Fruit fly (Drosophila melanogaster) whole organism, embryonic: ENCODE measurements around the gene Hmr.

Source experiments
- CG10147 ChIP-seq: fragments of 200-800 bp; sonication (Bioruptor generic); optimal IDR thresholded peaks from 2 replicates; lab custom pipeline; 2019; ENCODE audit warnings: missing biosample characterization, mild to moderate bottlenecking, missing genetic modification characterization, moderate library complexity
- CG11247 ChIP-seq: fragments of 200-800 bp; sonication (Bioruptor generic); IDR thresholded peaks from 2 replicates; pipeline ENCODE4 v1.3.6; 2022; ENCODE audit warnings: missing biosample characterization, missing genetic modification characterization
- CG12104 ChIP-seq: fragments of 200-800 bp; sonication (Bioruptor generic); optimal IDR thresholded peaks from 3 replicates; lab custom pipeline; 2016; ENCODE audit warnings: missing biosample characterization, missing genetic modification characterization
- CG12659 ChIP-seq: fragments of 200-800 bp; sonication (Bioruptor generic); optimal IDR thresholded peaks from 3 replicates; lab custom pipeline; 2017; ENCODE audit warnings: mild to moderate bottlenecking, missing biosample characterization, missing genetic modification reagents, missing genetic modification characterization
- CG12769 ChIP-seq: fragments of 200-800 bp; sonication (Bioruptor generic); optimal IDR thresholded peaks from 2 replicates; lab custom pipeline; 2019; ENCODE audit warnings: missing biosample characterization, mild to moderate bottlenecking, missing genetic modification characterization, moderate library complexity
- CG16863 ChIP-seq: fragments of 200-800 bp; sonication (Bioruptor generic); optimal IDR thresholded peaks from 3 replicates; lab custom pipeline; 2016; ENCODE audit warnings: missing biosample characterization, missing genetic modification characterization
- CG17328 ChIP-seq: fragments of 200-800 bp; sonication (Bioruptor generic); IDR thresholded peaks from 2 replicates; pipeline ENCODE4 v1.3.6; 2022; ENCODE audit warnings: missing biosample characterization, missing genetic modification characterization
- CG17829 ChIP-seq: fragments of 200-800 bp; optimal IDR thresholded peaks from 2 replicates; lab custom pipeline; 2019; ENCODE audit warnings: missing biosample characterization, mild to moderate bottlenecking, missing genetic modification characterization, moderate library complexity
- CG30020 ChIP-seq: fragments of 200-800 bp; optimal IDR thresholded peaks from 2 replicates; lab custom pipeline; 2019; ENCODE audit warnings: missing biosample characterization, mild to moderate bottlenecking, missing genetic modification characterization, moderate library complexity
- CG32767 ChIP-seq: fragments of 200-800 bp; sonication (Bioruptor generic); IDR thresholded peaks from 2 replicates; pipeline ENCODE4 v1.3.6; 2022; ENCODE audit warnings: missing biosample characterization, missing genetic modification characterization
- CG33213 ChIP-seq: fragments of 200-800 bp; sonication (Bioruptor generic); optimal IDR thresholded peaks from 3 replicates; lab custom pipeline; 2016; ENCODE audit warnings: missing biosample characterization, missing genetic modification characterization
- CG34376 ChIP-seq: fragments of 200-800 bp; sonication (Bioruptor generic); optimal IDR thresholded peaks from 2 replicates; lab custom pipeline; 2018; ENCODE audit warnings: missing biosample characterization, mild to moderate bottlenecking, missing genetic modification characterization
- CG4282 ChIP-seq: fragments of 200-800 bp; sonication (Bioruptor generic); optimal IDR thresholded peaks from 2 replicates; lab custom pipeline; 2016; ENCODE audit warnings: missing biosample characterization, missing genetic modification characterization
- CG6272 ChIP-seq: fragments of 200-800 bp; sonication (Bioruptor generic); IDR thresholded peaks from 2 replicates; pipeline ENCODE4 v1.3.6; 2022; ENCODE audit warnings: missing biosample characterization, missing genetic modification characterization
- CG6791 ChIP-seq: fragments of 200-800 bp; sonication (Bioruptor generic); IDR thresholded peaks from 3 replicates; pipeline ENCODE4 v1.3.6; 2022; ENCODE audit warnings: missing biosample characterization, missing genetic modification characterization; ENCODE audit not compliant: partially characterized antibody
- CG7357 ChIP-seq: fragments of 200-800 bp; sonication (Bioruptor generic); IDR thresholded peaks from 3 replicates; pipeline ENCODE4 v1.3.6; 2022; ENCODE audit warnings: missing biosample characterization, missing genetic modification characterization
- CG7963 ChIP-seq: fragments of 200-800 bp; sonication (Bioruptor generic); IDR thresholded peaks from 3 replicates; pipeline ENCODE4 v1.3.6; 2022; ENCODE audit warnings: missing biosample characterization, missing genetic modification characterization; ENCODE audit not compliant: partially characterized antibody
- CG8359 ChIP-seq: fragments of 200-800 bp; sonication (Bioruptor generic); optimal IDR thresholded peaks from 2 replicates; lab custom pipeline; 2017; ENCODE audit warnings: missing biosample characterization, mild to moderate bottlenecking, missing genetic modification characterization, borderline replicate concordance
- CG8478 ChIP-seq: fragments of >200 bp; optimal IDR thresholded peaks from 2 replicates; lab custom pipeline; 2018
- D ChIP-seq, 2 experiments: fragments of 200-800 bp in 1 of 2; fragments of >200 bp in 1 of 2; sonication (Bioruptor generic) in 1 of 2; optimal IDR thresholded peaks; 2 replicates in 1 of 2; 3 replicates in 1 of 2; lab custom pipeline; 2017; ENCODE audit warnings: mild to moderate bottlenecking in 1 of 2, missing biosample characterization in 1 of 2, missing genetic modification characterization in 1 of 2, missing genetic modification reagents in 1 of 2
- D19B ChIP-seq: fragments of 200-800 bp; sonication (Bioruptor generic); optimal IDR thresholded peaks from 2 replicates; lab custom pipeline; 2017; ENCODE audit warnings: missing biosample characterization, mild to moderate bottlenecking, missing genetic modification characterization
- E2f2 ChIP-seq: fragments of 200-800 bp; sonication (Bioruptor generic); IDR thresholded peaks from 2 replicates; pipeline ENCODE4 v1.3.6; 2022; ENCODE audit warnings: missing biosample characterization, missing genetic modification characterization
- GATAe ChIP-seq: fragments of 200-800 bp; sonication (Bioruptor generic); conservative IDR thresholded peaks from 2 replicates; pipeline ENCODE4 v1.3.6; 2022; ENCODE audit warnings: missing biosample characterization, missing genetic modification characterization
- H2.0 ChIP-seq: fragments of 200-800 bp; sonication (Bioruptor generic); IDR thresholded peaks from 2 replicates; pipeline ENCODE4 v1.3.6; 2022; ENCODE audit warnings: missing biosample characterization, missing genetic modification characterization
- Hey ChIP-seq: fragments of 200-800 bp; sonication (Bioruptor generic); optimal IDR thresholded peaks from 3 replicates; lab custom pipeline; 2018; ENCODE audit warnings: missing biosample characterization, mild to moderate bottlenecking, missing genetic modification characterization
- HmgD ChIP-seq: fragments of 200-800 bp; sonication (Bioruptor generic); optimal IDR thresholded peaks from 3 replicates; lab custom pipeline; 2016; ENCODE audit warnings: missing biosample characterization, missing genetic modification characterization
- HmgZ ChIP-seq: fragments of 200-800 bp; sonication (Bioruptor generic); optimal IDR thresholded peaks from 2 replicates; lab custom pipeline; 2018; ENCODE audit warnings: missing biosample characterization, mild to moderate bottlenecking, missing genetic modification characterization
- NFAT ChIP-seq: fragments of 200-800 bp; sonication (Bioruptor generic); IDR thresholded peaks from 2 replicates; pipeline ENCODE4 v1.3.6; 2022; ENCODE audit warnings: missing biosample characterization, missing genetic modification characterization
- PHDP ChIP-seq: fragments of 200-800 bp; sonication (Bioruptor generic); optimal IDR thresholded peaks from 3 replicates; lab custom pipeline; 2018; ENCODE audit warnings: missing biosample characterization, mild to moderate bottlenecking, missing genetic modification characterization, moderate library complexity
- Rfx ChIP-seq: fragments of 200-800 bp; sonication (Bioruptor generic); IDR thresholded peaks from 2 replicates; pipeline ENCODE4 v1.3.6; 2022; ENCODE audit warnings: missing biosample characterization, missing genetic modification characterization
- Side ChIP-seq: fragments of 200-800 bp; sonication (Bioruptor generic); optimal IDR thresholded peaks from 2 replicates; lab custom pipeline; 2016; ENCODE audit warnings: missing biosample characterization, missing genetic modification characterization
- Trl ChIP-seq, 3 experiments: fragments of >200 bp in 2 of 3; fragments of 200-800 bp in 1 of 3; sonication (Bioruptor generic) in 1 of 3; optimal IDR thresholded peaks; 2 replicates in 1 of 3; 3 replicates in 2 of 3; lab custom pipeline; 2016 to 2017; ENCODE audit warnings: missing biosample characterization in 1 of 3, missing genetic modification characterization in 1 of 3
- ap ChIP-seq: fragments of 200-800 bp; sonication (Bioruptor generic); IDR thresholded peaks from 2 replicates; pipeline ENCODE4 v1.3.6; 2022; ENCODE audit warnings: missing biosample characterization, missing genetic modification characterization
- bcd ChIP-seq: fragments of 200-800 bp; sonication (Bioruptor generic); optimal IDR thresholded peaks from 2 replicates; lab custom pipeline; 2017; ENCODE audit warnings: missing biosample characterization, mild to moderate bottlenecking, missing genetic modification characterization
- croc ChIP-seq: fragments of 200-800 bp; sonication (Bioruptor generic); conservative IDR thresholded peaks from 3 replicates; pipeline ENCODE4 v1.3.6; 2022; ENCODE audit warnings: missing biosample characterization, missing genetic modification characterization
- emc ChIP-seq: fragments of 200-800 bp; sonication (Bioruptor generic); optimal IDR thresholded peaks from 2 replicates; lab custom pipeline; 2016; ENCODE audit warnings: missing biosample characterization, missing genetic modification characterization
- en ChIP-seq: fragments of 200-800 bp; sonication (Bioruptor generic); optimal IDR thresholded peaks from 2 replicates; lab custom pipeline; 2016; ENCODE audit warnings: missing biosample characterization, missing genetic modification characterization
- eve ChIP-seq, 2 experiments: fragments of >200 bp; optimal IDR thresholded peaks; 2 replicates each; lab custom pipeline; 2017; ENCODE audit warnings: missing biosample characterization in 2 of 2, missing genetic modification characterization in 2 of 2
- exex ChIP-seq: fragments of 200-800 bp; sonication (Bioruptor generic); optimal IDR thresholded peaks from 4 replicates; lab custom pipeline; 2018; ENCODE audit warnings: missing biosample characterization, mild to moderate bottlenecking, missing genetic modification characterization, moderate library complexity
- gcm2 ChIP-seq: fragments of 200-800 bp; sonication (Bioruptor generic); optimal IDR thresholded peaks from 2 replicates; lab custom pipeline; 2016; ENCODE audit warnings: missing biosample characterization, missing genetic modification characterization
- gem ChIP-seq: fragments of 200-800 bp; sonication (Bioruptor generic); optimal IDR thresholded peaks from 2 replicates; lab custom pipeline; 2019; ENCODE audit warnings: missing biosample characterization, mild to moderate bottlenecking, missing genetic modification characterization, moderate library complexity
- gsb-n ChIP-seq: fragments of 200-800 bp; sonication (Bioruptor generic); optimal IDR thresholded peaks from 3 replicates; lab custom pipeline; 2018; ENCODE audit warnings: missing biosample characterization, mild to moderate bottlenecking, missing genetic modification characterization
- hbn ChIP-seq: fragments of 200-800 bp; sonication (Bioruptor generic); IDR thresholded peaks from 2 replicates; pipeline ENCODE4 v1.3.6; 2022; ENCODE audit warnings: missing biosample characterization, missing genetic modification characterization; ENCODE audit not compliant: partially characterized antibody
- jing ChIP-seq: fragments of 200-800 bp; sonication (Bioruptor generic); optimal IDR thresholded peaks from 2 replicates; lab custom pipeline; 2018; ENCODE audit warnings: missing biosample characterization, mild to moderate bottlenecking, missing genetic modification characterization
- kay ChIP-seq: fragments of 200-800 bp; sonication (Bioruptor generic); optimal IDR thresholded peaks from 2 replicates; lab custom pipeline; 2016; ENCODE audit warnings: missing biosample characterization, missing genetic modification characterization
- org-1 ChIP-seq: fragments of 200-800 bp; sonication (Bioruptor generic); optimal IDR thresholded peaks from 2 replicates; lab custom pipeline; 2017; ENCODE audit warnings: missing biosample characterization, missing genetic modification characterization
- otp ChIP-seq: fragments of 200-800 bp; sonication (Bioruptor generic); IDR thresholded peaks from 3 replicates; pipeline ENCODE4, ENCODE4 v1.3.6; 2022; ENCODE audit warnings: missing biosample characterization, missing genetic modification characterization
- row ChIP-seq: fragments of 200-800 bp; sonication (Bioruptor generic); IDR thresholded peaks from 3 replicates; pipeline ENCODE4 v1.3.6; 2022; ENCODE audit warnings: missing biosample characterization, missing genetic modification characterization
- scrt ChIP-seq: fragments of 200-800 bp; sonication (Bioruptor generic); optimal IDR thresholded peaks from 2 replicates; lab custom pipeline; 2018; ENCODE audit warnings: missing biosample characterization, mild to moderate bottlenecking, missing genetic modification characterization, moderate library complexity
- tap ChIP-seq: fragments of 200-800 bp; optimal IDR thresholded peaks from 3 replicates; lab custom pipeline; 2019; ENCODE audit warnings: missing biosample characterization, mild to moderate bottlenecking, missing genetic modification characterization, moderate library complexity
- tio ChIP-seq: fragments of 200-800 bp; sonication (Bioruptor generic); optimal IDR thresholded peaks from 2 replicates; lab custom pipeline; 2017; ENCODE audit warnings: missing biosample characterization, missing genetic modification characterization, inconsistent platforms

Gene Hmr

dm6 chrX:10564145-10564544, 31.5 kb downstream of the Hmr start (continued):
- TF ChIP-seq eve (GFP tag; optimal IDR thresholded peaks at IDR 0.05; lab: Kevin White, UChicago) (peak in 1 of 2 experiments; percentile 30), Trl (optimal IDR thresholded peaks at IDR 0.05; lab: Kevin White, UChicago) (no peak), Trl (GFP tag; optimal IDR thresholded peaks at IDR 0.05; lab: Kevin White, UChicago) (no peak), gem (tag; lab: Kevin White, UChicago) (peak; percentile 38), CG11247 (GFP tag; lab: Robert Waterston, UW) (no peak), bcd (GFP tag; lab: Kevin White, UChicago) (no peak), croc (GFP tag; lab: Robert Waterston, UW) (no peak), NFAT (GFP tag; lab: Robert Waterston, UW) (no peak), gsb-n (tag; lab: Kevin White, UChicago) (no peak), CG17328 (GFP tag; lab: Robert Waterston, UW) (0 out of 2 replicates have a peak, but pooled peaks have one; percentile 15), CG6791 (no peak), CG8359 (GFP tag; lab: Kevin White, UChicago) (no peak), row (GFP tag; lab: Robert Waterston, UW) (peak; percentile 44; the same call in 2 of the 3 replicates), HmgD (GFP tag; lab: Kevin White, UChicago) (no peak), CG6272 (GFP tag; lab: Robert Waterston, UW) (no peak), Hey (tag; lab: Kevin White, UChicago) (no peak), tio (GFP tag; lab: Kevin White, UChicago) (no peak), E2f2 (no peak), CG34376 (GFP tag; lab: Kevin White, UChicago) (no peak), CG8478 (lab: Kevin White, UChicago) (no peak), jing (no peak), CG7963 (GFP tag; lab: Robert Waterston, UW) (no peak), CG17829 (tag; lab: Kevin White, UChicago) (no peak), CG7357 (no peak), CG12769 (peak; percentile 18), en (GFP tag; lab: Kevin White, UChicago) (no peak), CG12659 (GFP tag; lab: Kevin White, UChicago) (no peak), CG12104 (GFP tag; lab: Kevin White, UChicago) (no peak), ap (GFP tag; lab: Robert Waterston, UW) (no peak), GATAe (no peak), Side (GFP tag; lab: Kevin White, UChicago) (no peak), CG32767 (no peak), Rfx (GFP tag; lab: Robert Waterston, UW) (peak; percentile 50), gcm2 (GFP tag; lab: Kevin White, UChicago) (no peak), otp (0 out of 3 replicates have a peak, but pooled peaks have one; percentile 15), hbn (GFP tag; lab: Robert Waterston, UW) (no peak), CG10147 (GFP tag; lab: Kevin White, UChicago) (no peak), emc (GFP tag; lab: Kevin White, UChicago) (no peak), H2.0 (GFP tag; lab: Robert Waterston, UW) (no peak), exex (tag; lab: Kevin White, UChicago) (no peak), CG30020 (tag; lab: Kevin White, UChicago) (no peak), PHDP (no peak), HmgZ (tag; lab: Kevin White, UChicago) (no peak), CG33213 (no peak), scrt (GFP tag; lab: Kevin White, UChicago) (peak; percentile 11), org-1 (GFP tag; lab: Kevin White, UChicago) (peak; percentile 16), kay (no peak), CG16863 (GFP tag; lab: Kevin White, UChicago) (no peak), tap (tag; lab: Kevin White, UChicago) (no peak), D (optimal IDR thresholded peaks at IDR 0.05; lab: Kevin White, UChicago) (no peak), D (GFP tag; optimal IDR thresholded peaks at IDR 0.05; lab: Kevin White, UChicago) (no peak), D19B (GFP tag; lab: Kevin White, UChicago) (no peak), CG4282 (GFP tag; lab: Kevin White, UChicago) (no peak)
